Fruit fly (Drosophila melanogaster): ENCODE data around the gene mxt.

DNA sequence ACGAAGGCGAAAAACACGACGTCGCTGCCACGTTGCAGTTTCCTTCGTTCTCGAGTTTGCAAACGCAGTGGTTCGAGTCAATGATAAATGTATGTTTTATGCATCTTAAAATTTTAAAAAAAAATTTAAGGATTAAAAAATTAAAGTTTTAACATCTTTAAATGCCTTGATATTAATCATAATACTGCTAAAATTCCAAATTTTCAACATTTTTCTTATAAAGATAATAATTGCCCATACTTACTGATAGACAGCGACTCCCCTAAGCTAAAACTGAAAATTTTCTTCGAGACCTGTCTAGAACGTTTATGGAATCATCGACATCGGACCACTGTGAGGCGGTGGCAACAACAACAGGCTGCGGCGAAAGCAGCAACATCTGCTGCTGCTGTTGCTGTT lies 25.8 kb downstream of the mxt start:
- TF ChIP-seq CG8159 (tag; optimal IDR thresholded peaks at IDR 0.05) = peak; percentile 94
- TF ChIP-seq Pif1A (GFP tag; optimal IDR thresholded peaks at IDR 0.05) = peak; percentile 77
- TF ChIP-seq D1 (tag; optimal IDR thresholded peaks at IDR 0.05) = peak; percentile 77
- TF ChIP-seq CG9948 (tag; optimal IDR thresholded peaks at IDR 0.05) = peak; percentile 87
- peak; percentile 70 for TF ChIP-seq Pif1B (GFP tag; optimal IDR thresholded peaks at IDR 0.05)
- peak; percentile 83 for TF ChIP-seq CG15710 (tag; optimal IDR thresholded peaks at IDR 0.05)
- no peak for TF ChIP-seq rn (GFP tag; IDR thresholded peaks at IDR 0.05)
- no peak for TF ChIP-seq EcR (GFP tag; optimal IDR thresholded peaks at IDR 0.05)
- TF ChIP-seq Ets98B (GFP tag; IDR thresholded peaks at IDR 0.05) = peak; percentile 58
- TF ChIP-seq CG13204 (GFP tag; optimal IDR thresholded peaks at IDR 0.05) = peak; percentile 34

Data from whole organism, pupa.